Worm (Caenorhabditis elegans): ENCODE data around the gene C03B1.7.

DNA sequence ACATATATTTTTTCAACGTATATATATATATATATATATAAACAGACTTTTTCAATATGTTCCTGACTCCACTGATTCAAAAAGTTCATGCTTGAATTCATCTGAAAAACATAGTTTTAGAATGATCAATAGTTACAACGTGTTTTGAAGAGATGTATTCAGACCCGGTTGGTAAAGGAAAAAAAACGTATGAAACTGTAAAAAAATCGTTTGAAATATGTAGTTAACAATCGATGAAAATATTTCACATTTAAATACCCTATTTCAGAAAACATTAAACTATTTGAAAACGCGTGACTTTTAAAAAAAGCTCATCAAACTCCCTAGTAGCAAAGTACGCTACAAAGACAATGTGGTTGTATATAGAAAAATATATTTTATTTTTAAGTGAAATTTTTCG, 19.0 kb downstream of the C03B1.7 start, which contains the start of gene C03B1.14:
- no peak for TF ChIP-seq W03F9.2 (tag; optimal IDR thresholded peaks at IDR 0.05)
- TF ChIP-seq him-1 (tag; optimal IDR thresholded peaks at IDR 0.05), result no peak

All from whole organism, L4/young adult.